Fruit fly (Drosophila melanogaster) whole organism, embryonic: Measurements from ENCODE around the gene CG6083.

Source experiments
- Ada2b ChIP-seq: fragments of 200-800 bp; sonication (Bioruptor generic); IDR thresholded peaks from 2 replicates; pipeline ENCODE4 v1.3.6; 2022; ENCODE audit warnings: missing biosample characterization, missing genetic modification characterization
- B-H1 ChIP-seq: fragments of 200-800 bp; sonication (Bioruptor generic); IDR thresholded peaks from 3 replicates; pipeline ENCODE4 v1.3.6; 2022; ENCODE audit warnings: missing biosample characterization, missing genetic modification characterization
- BEAF-32 ChIP-seq: fragments of 200-800 bp; sonication (Bioruptor generic); optimal IDR thresholded peaks from 3 replicates; lab custom pipeline; 2017; ENCODE audit warnings: missing biosample characterization, missing genetic modification characterization, mild to moderate bottlenecking, moderate library complexity, missing genetic modification reagents
- Bdp1 ChIP-seq: fragments of 200-800 bp; sonication (Bioruptor generic); optimal IDR thresholded peaks from 3 replicates; lab custom pipeline; 2016; ENCODE audit warnings: missing biosample characterization, missing genetic modification characterization
- Bteb2 ChIP-seq: fragments of 200-800 bp; sonication (Bioruptor generic); optimal IDR thresholded peaks from 2 replicates; lab custom pipeline; 2016; ENCODE audit warnings: missing biosample characterization, missing genetic modification characterization
- CG10209 ChIP-seq: fragments of 200-800 bp; sonication (Bioruptor generic); optimal IDR thresholded peaks from 3 replicates; lab custom pipeline; 2017; ENCODE audit warnings: missing biosample characterization, mild to moderate bottlenecking, missing genetic modification characterization, missing genetic modification reagents
- CG10543 ChIP-seq: fragments of 200-800 bp; sonication (Bioruptor generic); optimal IDR thresholded peaks from 3 replicates; lab custom pipeline; 2017; ENCODE audit warnings: missing biosample characterization, mild to moderate bottlenecking, missing genetic modification characterization, moderate library complexity
- CG11093 ChIP-seq: fragments of 200-800 bp; sonication (Bioruptor generic); IDR thresholded peaks from 3 replicates; pipeline ENCODE4 v1.3.6; 2022; ENCODE audit warnings: missing biosample characterization, missing genetic modification characterization
- CG15696 ChIP-seq: fragments of 200-800 bp; sonication (Bioruptor generic); optimal IDR thresholded peaks from 2 replicates; lab custom pipeline; 2019; ENCODE audit warnings: missing biosample characterization, mild to moderate bottlenecking, missing genetic modification characterization, moderate library complexity
- CG17612 ChIP-seq: fragments of 200-800 bp; sonication (Bioruptor generic); IDR thresholded peaks from 2 replicates; pipeline ENCODE4 v1.3.6; 2022; ENCODE audit warnings: missing biosample characterization, missing genetic modification characterization
- CG17802 ChIP-seq: fragments of 200-800 bp; sonication (Bioruptor generic); optimal IDR thresholded peaks from 2 replicates; lab custom pipeline; 2018; ENCODE audit warnings: missing biosample characterization, mild to moderate bottlenecking, missing genetic modification characterization, moderate library complexity
- CG17829 ChIP-seq: fragments of 200-800 bp; optimal IDR thresholded peaks from 2 replicates; lab custom pipeline; 2019; ENCODE audit warnings: missing biosample characterization, mild to moderate bottlenecking, missing genetic modification characterization, moderate library complexity
- CG18262 ChIP-seq: fragments of 200-800 bp; optimal IDR thresholded peaks from 3 replicates; lab custom pipeline; 2019; ENCODE audit warnings: missing biosample characterization, mild to moderate bottlenecking, missing genetic modification characterization, moderate library complexity
- CG2875 ChIP-seq: fragments of 200-800 bp; sonication (Bioruptor generic); optimal IDR thresholded peaks from 2 replicates; lab custom pipeline; 2017; ENCODE audit warnings: missing biosample characterization, mild to moderate bottlenecking, missing genetic modification characterization, missing genetic modification reagents
- CG3065 ChIP-seq: fragments of 200-800 bp; sonication (Bioruptor generic); optimal IDR thresholded peaks from 2 replicates; lab custom pipeline; 2016; ENCODE audit warnings: missing biosample characterization, missing genetic modification characterization
- CG34224 ChIP-seq: fragments of 200-800 bp; sonication (Bioruptor generic); IDR thresholded peaks from 3 replicates; pipeline ENCODE4 v1.3.6; 2022; ENCODE audit warnings: missing biosample characterization, missing genetic modification characterization; ENCODE audit not compliant: partially characterized antibody
- CG5953 ChIP-seq: fragments of 200-800 bp; sonication (Bioruptor generic); IDR thresholded peaks from 2 replicates; pipeline ENCODE4 v1.3.6; 2022; ENCODE audit warnings: missing biosample characterization, missing genetic modification characterization
- CG6791 ChIP-seq: fragments of 200-800 bp; sonication (Bioruptor generic); IDR thresholded peaks from 3 replicates; pipeline ENCODE4 v1.3.6; 2022; ENCODE audit warnings: missing biosample characterization, missing genetic modification characterization; ENCODE audit not compliant: partially characterized antibody
- CG7839 ChIP-seq: fragments of 200-800 bp; sonication (Bioruptor generic); optimal IDR thresholded peaks from 3 replicates; lab custom pipeline; 2018; ENCODE audit warnings: missing biosample characterization, mild to moderate bottlenecking, missing genetic modification characterization, moderate library complexity
- CG7987 ChIP-seq: fragments of 200-800 bp; sonication (Bioruptor generic); optimal IDR thresholded peaks from 2 replicates; lab custom pipeline; 2018; ENCODE audit warnings: missing biosample characterization, mild to moderate bottlenecking, missing genetic modification characterization, moderate library complexity
- CG9727 ChIP-seq: fragments of 200-800 bp; sonication (Bioruptor generic); optimal IDR thresholded peaks from 3 replicates; lab custom pipeline; 2017; ENCODE audit warnings: missing biosample characterization, mild to moderate bottlenecking, missing genetic modification characterization
- Dad ChIP-seq: fragments of 200-800 bp; sonication (Bioruptor generic); optimal IDR thresholded peaks from 3 replicates; lab custom pipeline; 2016; ENCODE audit warnings: missing biosample characterization, missing genetic modification characterization
- Drgx ChIP-seq: fragments of 200-800 bp; sonication (Bioruptor generic); IDR thresholded peaks from 2 replicates; pipeline ENCODE4 v1.3.6; 2022; ENCODE audit warnings: missing biosample characterization, missing genetic modification characterization
- Fer1 ChIP-seq: fragments of 200-800 bp; sonication (Bioruptor generic); optimal IDR thresholded peaks from 2 replicates; lab custom pipeline; 2017; ENCODE audit warnings: missing biosample characterization, mild to moderate bottlenecking, missing genetic modification characterization
- H2.0 ChIP-seq: fragments of 200-800 bp; sonication (Bioruptor generic); IDR thresholded peaks from 2 replicates; pipeline ENCODE4 v1.3.6; 2022; ENCODE audit warnings: missing biosample characterization, missing genetic modification characterization
- Hsf ChIP-seq: fragments of 200-800 bp; sonication (Bioruptor generic); optimal IDR thresholded peaks from 3 replicates; lab custom pipeline; 2016; ENCODE audit warnings: missing biosample characterization, missing genetic modification characterization
- NC2α ChIP-seq: fragments of 200-800 bp; sonication (Bioruptor generic); optimal IDR thresholded peaks from 2 replicates; lab custom pipeline; 2016; ENCODE audit warnings: missing biosample characterization, missing genetic modification characterization
- Side ChIP-seq: fragments of 200-800 bp; sonication (Bioruptor generic); optimal IDR thresholded peaks from 2 replicates; lab custom pipeline; 2016; ENCODE audit warnings: missing biosample characterization, missing genetic modification characterization
- Sin3A ChIP-seq: fragments of >200 bp; optimal IDR thresholded peaks from 2 replicates; lab custom pipeline; 2018
- Spps ChIP-seq: fragments of 200-800 bp; sonication (Bioruptor generic); optimal IDR thresholded peaks from 2 replicates; lab custom pipeline; 2018; ENCODE audit warnings: missing biosample characterization, mild to moderate bottlenecking, missing genetic modification characterization
- abd-A ChIP-seq: fragments of 200-800 bp; sonication (Bioruptor generic); optimal IDR thresholded peaks from 3 replicates; lab custom pipeline; 2019; ENCODE audit warnings: missing biosample characterization, mild to moderate bottlenecking, missing genetic modification characterization, moderate library complexity
- al ChIP-seq: fragments of 200-800 bp; sonication (Bioruptor generic); IDR thresholded peaks from 2 replicates; pipeline ENCODE4 v1.3.6; 2022; ENCODE audit warnings: missing biosample characterization, missing genetic modification characterization
- dimm ChIP-seq: fragments of 200-800 bp; sonication (Bioruptor generic); IDR thresholded peaks from 2 replicates; pipeline ENCODE4 v1.3.6; 2022; ENCODE audit warnings: missing biosample characterization, missing genetic modification characterization
- dpn ChIP-seq, 2 experiments: fragments of 200-800 bp; sonication (Bioruptor generic); optimal IDR thresholded peaks; 3 replicates each; lab custom pipeline; 2016; ENCODE audit warnings: missing biosample characterization in 2 of 2, missing genetic modification characterization in 2 of 2
- ewg ChIP-seq: fragments of 200-800 bp; sonication (Bioruptor generic); optimal IDR thresholded peaks from 3 replicates; lab custom pipeline; 2017; ENCODE audit warnings: mild to moderate bottlenecking, missing biosample characterization, missing genetic modification reagents, missing genetic modification characterization
- gcm ChIP-seq: fragments of 200-800 bp; sonication (Bioruptor generic); optimal IDR thresholded peaks from 2 replicates; lab custom pipeline; 2019; ENCODE audit warnings: missing biosample characterization, mild to moderate bottlenecking, missing genetic modification characterization, moderate library complexity
- hbn ChIP-seq: fragments of 200-800 bp; sonication (Bioruptor generic); IDR thresholded peaks from 2 replicates; pipeline ENCODE4 v1.3.6; 2022; ENCODE audit warnings: missing biosample characterization, missing genetic modification characterization; ENCODE audit not compliant: partially characterized antibody
- insv ChIP-seq, 2 experiments: fragments of 200-800 bp; sonication (Bioruptor generic); optimal IDR thresholded peaks; 3 replicates each; lab custom pipeline; 2016 to 2018; ENCODE audit warnings: missing biosample characterization in 2 of 2, missing genetic modification characterization in 2 of 2
- nau ChIP-seq: fragments of 200-800 bp; sonication (Bioruptor generic); optimal IDR thresholded peaks from 3 replicates; lab custom pipeline; 2017; ENCODE audit warnings: missing biosample characterization, mild to moderate bottlenecking, missing genetic modification characterization, missing genetic modification reagents
- nom ChIP-seq: fragments of 200-800 bp; sonication (Bioruptor generic); optimal IDR thresholded peaks from 2 replicates; lab custom pipeline; 2017; ENCODE audit warnings: missing biosample characterization, missing genetic modification characterization, mild to moderate bottlenecking, moderate library complexity, missing genetic modification reagents
- org-1 ChIP-seq: fragments of 200-800 bp; sonication (Bioruptor generic); optimal IDR thresholded peaks from 2 replicates; lab custom pipeline; 2017; ENCODE audit warnings: missing biosample characterization, missing genetic modification characterization
- pho ChIP-seq: fragments of 200-800 bp; sonication (Bioruptor generic); optimal IDR thresholded peaks from 2 replicates; lab custom pipeline; 2016; ENCODE audit warnings: missing biosample characterization, missing genetic modification characterization
- sens ChIP-seq: fragments of 200-800 bp; sonication (Bioruptor generic); peaks from one replicate; lab custom pipeline; 2016; ENCODE audit warnings: missing biosample characterization, missing genetic modification characterization
- sna ChIP-seq: fragments of 200-800 bp; sonication (Bioruptor generic); IDR thresholded peaks from 2 replicates; pipeline ENCODE4 v1.3.6; 2022; ENCODE audit warnings: missing biosample characterization, missing genetic modification characterization; ENCODE audit not compliant: partially characterized antibody
- so ChIP-seq: fragments of 200-800 bp; sonication (Bioruptor generic); IDR thresholded peaks from 3 replicates; pipeline ENCODE4 v1.3.6; 2022; ENCODE audit warnings: missing biosample characterization, missing genetic modification characterization
- tin ChIP-seq: fragments of 200-800 bp; sonication (Bioruptor generic); optimal IDR thresholded peaks from 3 replicates; lab custom pipeline; 2016; ENCODE audit warnings: missing biosample characterization, missing genetic modification characterization
- tna ChIP-seq: fragments of 200-800 bp; sonication (Bioruptor generic); IDR thresholded peaks from 2 replicates; pipeline ENCODE4 v1.3.6; 2022; ENCODE audit warnings: missing biosample characterization, missing genetic modification characterization; ENCODE audit not compliant: partially characterized antibody
- ttk ChIP-seq: fragments of 200-800 bp; sonication (Bioruptor generic); IDR thresholded peaks from 2 replicates; pipeline ENCODE4 v2.1.2; 2022; ENCODE audit warnings: missing biosample characterization, missing genetic modification characterization
- tx ChIP-seq: fragments of 200-800 bp; sonication (Bioruptor generic); optimal IDR thresholded peaks from 2 replicates; lab custom pipeline; 2016; ENCODE audit warnings: missing biosample characterization, missing genetic modification characterization
- unc-4 ChIP-seq: fragments of 200-800 bp; sonication (Bioruptor generic); IDR thresholded peaks from 2 replicates; pipeline ENCODE4 v1.3.6; 2022; ENCODE audit warnings: missing biosample characterization, missing genetic modification characterization; ENCODE audit not compliant: partially characterized antibody
- zen2 ChIP-seq: fragments of 200-800 bp; sonication (Bioruptor generic); IDR thresholded peaks from 3 replicates; pipeline ENCODE4 v1.3.6; 2022; ENCODE audit warnings: missing biosample characterization, missing genetic modification characterization; ENCODE audit not compliant: partially characterized antibody

Gene CG6083

dm6 chr3L:11648410-11648809 lies 22.5 kb upstream of the CG6083 start, which contains the start of the genes RIOK1 and Polr3H (continued):
- TF ChIP-seq Hsf (GFP tag; lab: Kevin White, UChicago) = peak; percentile 85
- peak; percentile 52 for TF ChIP-seq Dad
- 0 out of 2 replicates have a peak, but pooled peaks have one; percentile 8 for TF ChIP-seq CG17612
- peak; percentile 46; the same call in 1 of the 2 replicates for TF ChIP-seq Drgx
- no peak for TF ChIP-seq Fer1 (GFP tag; lab: Kevin White, UChicago)
- peak; percentile 72 for TF ChIP-seq tin (GFP tag; lab: Kevin White, UChicago)
- peak; percentile 80 to 83 for TF ChIP-seq dpn (GFP tag; optimal IDR thresholded peaks at IDR 0.05; lab: Kevin White, UChicago)
- peak; percentile 97 for TF ChIP-seq sens
- no peak for TF ChIP-seq sna
- TF ChIP-seq zen2 (GFP tag; lab: Robert Waterston, UW) = no peak
- no peak for TF ChIP-seq abd-A
- peak; percentile 4 for TF ChIP-seq CG15696 (tag; lab: Kevin White, UChicago)
- TF ChIP-seq tx (GFP tag; lab: Kevin White, UChicago) = peak; percentile 75
- peak; percentile 25 for TF ChIP-seq CG3065 (GFP tag; lab: Kevin White, UChicago)
- TF ChIP-seq gcm (GFP tag; lab: Kevin White, UChicago) = no peak
- no peak for TF ChIP-seq org-1
- no peak for TF ChIP-seq hbn (GFP tag; lab: Robert Waterston, UW)
- TF ChIP-seq CG6791 = no peak
- TF ChIP-seq Spps = peak; percentile 27
- TF ChIP-seq CG9727 = peak; percentile 33
- TF ChIP-seq nom = no peak
- TF ChIP-seq CG10543 = no peak
- no peak for TF ChIP-seq insv (GFP tag; optimal IDR thresholded peaks at IDR 0.05; lab: Kevin White, UChicago)
- no peak for TF ChIP-seq CG5953
- TF ChIP-seq CG11093 (GFP tag; lab: Robert Waterston, UW) = 0 out of 3 replicates have a peak, but pooled peaks have one; percentile 7
- TF ChIP-seq Bteb2 (GFP tag; lab: Kevin White, UChicago) = peak; percentile 73
- TF ChIP-seq CG7839 (tag; lab: Kevin White, UChicago) = no peak
- peak; percentile 7 for TF ChIP-seq CG7987 (GFP tag; lab: Kevin White, UChicago)
- TF ChIP-seq dimm (GFP tag; lab: Robert Waterston, UW) = no peak
- no peak for TF ChIP-seq tna (GFP tag; lab: Robert Waterston, UW)
- peak; percentile 48 for TF ChIP-seq CG17802 (tag; lab: Kevin White, UChicago)
- TF ChIP-seq al = peak; percentile 68
- no peak for TF ChIP-seq CG17829
- no peak for TF ChIP-seq so (GFP tag; lab: Robert Waterston, UW)
- peak; percentile 50 for TF ChIP-seq BEAF-32 (GFP tag; lab: Kevin White, UChicago)
- no peak for TF ChIP-seq CG18262 (tag; lab: Kevin White, UChicago)
- peak; percentile 73 for TF ChIP-seq Sin3A (lab: Kevin White, UChicago)
- no peak; the same call in 2 of the 3 replicates for TF ChIP-seq B-H1 (GFP tag; lab: Robert Waterston, UW)
- TF ChIP-seq H2.0 (GFP tag; lab: Robert Waterston, UW) = peak; percentile 74
- no peak for TF ChIP-seq CG34224 (GFP tag; lab: Robert Waterston, UW)
- peak; percentile 64 for TF ChIP-seq Side
- peak; percentile 5 for TF ChIP-seq CG2875 (GFP tag; lab: Kevin White, UChicago)
- no peak for TF ChIP-seq CG10209
- peak; percentile 31; the same call in 1 of the 2 replicates for TF ChIP-seq ttk (GFP tag; lab: Robert Waterston, UW)
- peak; percentile 49 for TF ChIP-seq Bdp1 (GFP tag; lab: Kevin White, UChicago)
- no peak for TF ChIP-seq NC2α (GFP tag; lab: Kevin White, UChicago)
- TF ChIP-seq nau (GFP tag; lab: Kevin White, UChicago) = no peak
- TF ChIP-seq pho (GFP tag; lab: Kevin White, UChicago) = peak; percentile 80
- peak; percentile 60 for TF ChIP-seq Ada2b
- peak; percentile 34 for TF ChIP-seq ewg
- TF ChIP-seq unc-4 = no peak; the same call in 1 of the 2 replicates
